Fruit fly (Drosophila melanogaster) whole organism: ENCODE results near the gene Usp10.

Source experiments
- CG8478 ChIP-seq: fragments of >200 bp; optimal IDR thresholded peaks from 2 replicates; lab custom pipeline; 2018; ENCODE audit warnings: inconsistent platforms
- EcR ChIP-seq, 2 experiments: fragments of >200 bp; optimal IDR thresholded peaks; 2 replicates each; lab custom pipeline; 2017; ENCODE audit warnings: missing biosample characterization in 2 of 2, missing genetic modification characterization in 2 of 2, missing genetic modification reagents in 2 of 2
- pan ChIP-seq: fragments of >200 bp; optimal IDR thresholded peaks from 2 replicates; lab custom pipeline; 2017
- psq ChIP-seq: fragments of >200 bp; optimal IDR thresholded peaks from 2 replicates; lab custom pipeline; 2017
- usp ChIP-seq: fragments of >200 bp; optimal IDR thresholded peaks from 2 replicates; lab custom pipeline; 2017; ENCODE audit warnings: missing biosample characterization, missing genetic modification characterization, mixed read lengths

DNA sequence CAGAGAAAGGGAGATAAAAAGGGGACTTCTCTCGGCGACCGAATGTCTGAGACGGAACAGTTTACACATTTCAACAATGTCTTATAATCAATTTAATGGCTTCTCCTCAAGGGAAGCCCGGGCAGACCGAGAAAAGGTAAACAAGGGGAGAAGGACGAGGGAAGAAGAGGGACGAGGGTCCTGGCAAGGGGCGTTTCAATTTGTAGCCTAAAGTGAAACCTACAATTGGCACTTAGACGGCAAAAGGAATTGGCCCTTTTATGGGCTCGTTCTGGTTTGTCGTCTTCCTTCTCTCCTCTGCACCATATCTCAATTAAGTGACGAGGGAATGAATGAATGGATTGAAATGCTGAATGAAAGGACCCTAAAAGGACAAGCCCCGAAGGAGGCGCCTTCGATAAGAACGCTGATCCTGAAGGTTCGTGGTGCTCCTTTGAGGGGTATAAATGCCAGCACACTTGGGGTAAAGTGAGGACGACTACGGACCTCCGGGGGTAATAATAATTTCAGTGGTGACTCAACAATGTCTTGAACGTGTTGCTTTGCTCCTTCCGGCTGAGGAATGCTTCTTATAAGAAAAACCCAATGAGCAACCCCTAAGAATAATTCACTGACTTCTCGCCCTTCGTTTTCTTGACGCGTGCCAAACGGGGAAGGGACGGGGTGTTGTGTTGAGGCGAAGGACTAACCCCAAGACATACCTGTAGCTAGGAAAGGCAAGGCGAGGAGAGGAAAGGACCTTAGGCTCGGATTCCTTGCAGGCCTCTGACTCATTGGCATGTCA is 29.0 kb downstream of the Usp10 start:
- no peak for TF ChIP-seq psq (lab: Kevin White, UChicago)
- TF ChIP-seq usp (GFP tag; lab: Kevin White, UChicago): no peak
- no peak for TF ChIP-seq pan (lab: Kevin White, UChicago)
- no peak for TF ChIP-seq CG8478 (lab: Kevin White, UChicago)
- no peak for TF ChIP-seq EcR (GFP tag; optimal IDR thresholded peaks at IDR 0.05; lab: Kevin White, UChicago)
